Worm (Caenorhabditis elegans): Measurements from ENCODE around the gene C06A1.3.

- TF ChIP-seq W03F9.2 (tag; optimal IDR thresholded peaks at IDR 0.05) (no peak), him-1 (tag; optimal IDR thresholded peaks at IDR 0.05) (no peak)
Measured at ce11 chrII:10621965-10622364, 49.9 kb downstream of the C06A1.3 start, which contains the start of gene cutl-9.
